Worm (Caenorhabditis elegans) whole organism, mixed stage, embryonic: ENCODE results near the gene C27B7.7.

Experiments used
- M03D4.4 ChIP-seq: sonication (generic microtip); optimal IDR thresholded peaks from 2 replicates; lab custom pipeline; 2017; ENCODE audit warnings: mild to moderate bottlenecking, missing genetic modification characterization, missing compliant biosample characterization
- bed-3 ChIP-seq: fragments of 200-800 bp; sonication (Bioruptor generic); optimal IDR thresholded peaks from 3 replicates; lab custom pipeline; 2018; ENCODE audit warnings: mild to moderate bottlenecking, missing genetic modification characterization, moderate library complexity, missing compliant biosample characterization
- blmp-1 ChIP-seq: fragments of 150-350 bp; optimal IDR thresholded peaks from 2 replicates; lab custom pipeline; 2014; ENCODE audit warnings: missing biosample characterization, missing genetic modification characterization
- ceh-43 ChIP-seq: fragments of 200-800 bp; sonication (Bioruptor generic); optimal IDR thresholded peaks from 2 replicates; lab custom pipeline; 2018; ENCODE audit warnings: mild to moderate bottlenecking, missing genetic modification characterization, moderate library complexity, missing compliant biosample characterization
- ceh-83 ChIP-seq: fragments of 200-800 bp; sonication (Bioruptor generic); optimal IDR thresholded peaks from 2 replicates; lab custom pipeline; 2018; ENCODE audit warnings: mild to moderate bottlenecking, missing genetic modification characterization, missing compliant biosample characterization
- ces-1 ChIP-seq: fragments of 150-350 bp; optimal IDR thresholded peaks from 2 replicates; lab custom pipeline; 2014; ENCODE audit warnings: missing biosample characterization, missing genetic modification reagents, missing genetic modification characterization
- cnd-1 ChIP-seq: fragments of 200-800 bp; sonication (Bioruptor generic); optimal IDR thresholded peaks from 2 replicates; lab custom pipeline; 2018; ENCODE audit warnings: mild to moderate bottlenecking, missing genetic modification characterization, missing compliant biosample characterization
- drap-1 ChIP-seq: fragments of 200-800 bp; sonication (Bioruptor generic); optimal IDR thresholded peaks from 3 replicates; lab custom pipeline; 2018; ENCODE audit warnings: mild to moderate bottlenecking, missing genetic modification characterization, missing compliant biosample characterization
- elt-1 ChIP-seq: sonication (generic microtip); optimal IDR thresholded peaks from 2 replicates; lab custom pipeline; 2017; ENCODE audit warnings: missing genetic modification characterization, mild to moderate bottlenecking, missing compliant biosample characterization, antibody characterized with exemption, moderate library complexity, borderline replicate concordance; ENCODE audit not compliant: insufficient read depth
- elt-3 ChIP-seq: fragments of 150-350 bp; optimal IDR thresholded peaks from 2 replicates; lab custom pipeline; 2014; ENCODE audit warnings: missing biosample characterization, missing genetic modification characterization
- flh-1 ChIP-seq: fragments of 200-800 bp; sonication (Bioruptor generic); optimal IDR thresholded peaks from 2 replicates; lab custom pipeline; 2018; ENCODE audit warnings: mild to moderate bottlenecking, missing genetic modification characterization, moderate library complexity, missing compliant biosample characterization
- ham-2 ChIP-seq: fragments of 200-800 bp; sonication (Bioruptor generic); optimal IDR thresholded peaks from 2 replicates; lab custom pipeline; 2018; ENCODE audit warnings: mild to moderate bottlenecking, missing genetic modification characterization, missing compliant biosample characterization
- hlh-1 ChIP-seq: fragments of 150-350 bp; optimal IDR thresholded peaks from 2 replicates; lab custom pipeline; 2014; ENCODE audit warnings: missing biosample characterization, missing genetic modification reagents, missing genetic modification characterization
- lin-13 ChIP-seq: fragments of 150-350 bp; optimal IDR thresholded peaks from 2 replicates; lab custom pipeline; 2014; ENCODE audit warnings: missing biosample characterization, missing genetic modification characterization
- lin-32 ChIP-seq: fragments of 200-800 bp; sonication (Bioruptor generic); optimal IDR thresholded peaks from 2 replicates; lab custom pipeline; 2018; ENCODE audit warnings: mild to moderate bottlenecking, missing genetic modification characterization, missing compliant biosample characterization
- lsy-2 ChIP-seq: fragments of 150-350 bp; optimal IDR thresholded peaks from 2 replicates; lab custom pipeline; 2014; ENCODE audit warnings: missing biosample characterization, missing genetic modification characterization
- mab-5 ChIP-seq: fragments of 150-350 bp; optimal IDR thresholded peaks from 2 replicates; lab custom pipeline; 2014; ENCODE audit warnings: missing biosample characterization, missing genetic modification characterization
- mls-2 ChIP-seq: sonication (generic microtip); optimal IDR thresholded peaks from 2 replicates; lab custom pipeline; 2016; ENCODE audit warnings: mild to moderate bottlenecking, missing genetic modification characterization, moderate library complexity, missing compliant biosample characterization
- nhr-12 ChIP-seq: fragments of 150-350 bp; optimal IDR thresholded peaks from 2 replicates; lab custom pipeline; 2014; ENCODE audit warnings: missing biosample characterization, missing genetic modification characterization
- nhr-2 ChIP-seq: fragments of 150-350 bp; optimal IDR thresholded peaks from 2 replicates; lab custom pipeline; 2014; ENCODE audit warnings: missing biosample characterization, missing genetic modification characterization
- nhr-237 ChIP-seq: fragments of 150-350 bp; optimal IDR thresholded peaks from 2 replicates; lab custom pipeline; 2014; ENCODE audit warnings: missing biosample characterization, missing genetic modification characterization
- nhr-28 ChIP-seq: fragments of 150-350 bp; optimal IDR thresholded peaks from 2 replicates; lab custom pipeline; 2014; ENCODE audit warnings: missing biosample characterization, missing genetic modification characterization
- nhr-76 ChIP-seq: sonication (generic microtip); optimal IDR thresholded peaks from 2 replicates; lab custom pipeline; 2017; ENCODE audit warnings: missing biosample characterization, missing genetic modification characterization
- pha-4 ChIP-seq: fragments of 150-350 bp; optimal IDR thresholded peaks from 2 replicates; lab custom pipeline; 2018; ENCODE audit warnings: missing biosample characterization, missing genetic modification reagents, missing genetic modification characterization
- snpc-4 ChIP-seq: fragments of 150-350 bp; optimal IDR thresholded peaks from 2 replicates; lab custom pipeline; 2014; ENCODE audit warnings: missing biosample characterization, missing genetic modification characterization
- tbx-8 ChIP-seq: fragments of 200-800 bp; sonication (Bioruptor generic); optimal IDR thresholded peaks from 2 replicates; lab custom pipeline; 2018; ENCODE audit warnings: mild to moderate bottlenecking, missing genetic modification characterization, moderate library complexity, missing compliant biosample characterization
- unc-120 ChIP-seq: sonication (generic microtip); optimal IDR thresholded peaks from 2 replicates; lab custom pipeline; 2017; ENCODE audit warnings: missing genetic modification characterization, missing compliant biosample characterization; ENCODE audit not compliant: poor library complexity, severe bottlenecking
- unc-39 ChIP-seq: fragments of 150-350 bp; optimal IDR thresholded peaks from 2 replicates; lab custom pipeline; 2014; ENCODE audit warnings: missing biosample characterization, missing genetic modification characterization
- unc-62 ChIP-seq: fragments of 150-350 bp; optimal IDR thresholded peaks from 2 replicates; lab custom pipeline; 2014; ENCODE audit warnings: missing biosample characterization, missing genetic modification reagents, missing genetic modification characterization
- zip-8 ChIP-seq: fragments of 150-350 bp; optimal IDR thresholded peaks from 2 replicates; lab custom pipeline; 2014; ENCODE audit warnings: missing biosample characterization, missing genetic modification characterization
- ztf-11 ChIP-seq: fragments of 150-350 bp; optimal IDR thresholded peaks from 2 replicates; lab custom pipeline; 2014; ENCODE audit warnings: missing biosample characterization, missing genetic modification characterization

The C27B7.7 gene

DNA sequence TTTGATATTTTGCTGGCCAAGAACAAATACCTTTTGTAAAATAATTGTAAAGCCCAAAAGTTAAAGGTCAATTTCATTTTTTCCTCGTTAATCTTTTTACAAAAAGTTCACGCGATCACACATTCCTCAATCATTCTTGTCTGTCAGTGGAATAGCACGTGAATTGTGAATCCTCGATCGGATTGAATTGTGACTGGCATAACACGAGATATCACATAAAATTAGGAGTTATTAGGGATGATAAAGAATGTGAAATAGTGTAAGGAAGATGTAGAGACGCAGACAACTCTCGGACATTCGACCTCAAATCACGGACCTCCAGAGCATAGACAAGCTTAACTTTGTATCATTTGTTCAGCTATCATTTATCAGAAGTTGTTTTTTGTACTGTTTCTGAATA lies 679 bp upstream of the C27B7.7 start, which contains the start of gene C27B7.6:
C27B7.6 (minus strand) TSS at position 182 of the 400 bp plus-strand sequence.
- TF ChIP-seq unc-39 (tag; lab: Kevin White, UChicago) (no peak), unc-62 (GFP tag; lab: Kevin White, UChicago) (peak; percentile 43)

DNA sequence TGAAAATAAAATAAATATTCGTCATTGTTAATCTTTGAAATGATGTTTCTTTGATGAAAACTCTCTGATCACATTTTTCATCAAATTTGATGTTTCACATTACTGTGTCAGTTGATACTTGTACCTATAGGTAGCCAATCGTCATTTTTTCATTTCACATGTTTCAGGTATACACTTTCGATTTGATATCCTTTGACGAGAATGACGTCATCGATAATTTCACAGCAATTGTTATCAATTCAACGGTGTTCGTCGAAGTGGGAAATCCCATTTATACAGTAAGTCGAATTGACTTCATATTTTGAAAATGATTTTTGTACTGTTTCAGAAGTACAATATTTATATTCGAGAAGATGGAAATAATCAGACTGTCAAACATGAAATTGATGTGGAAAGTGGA lies 7.3 kb downstream of the C27B7.7 start:
- no peak for TF ChIP-seq lsy-2 (tag; lab: Kevin White, UChicago)
- TF ChIP-seq nhr-28 (tag; lab: Kevin White, UChicago): no peak
- TF ChIP-seq unc-62 (GFP tag; lab: Kevin White, UChicago): no peak
- no peak for TF ChIP-seq unc-120
- no peak for TF ChIP-seq drap-1 (GFP tag; lab: Kevin White, UChicago)
- TF ChIP-seq zip-8 (tag; lab: Kevin White, UChicago): peak; percentile 31
- no peak for TF ChIP-seq tbx-8 (GFP tag; lab: Kevin White, UChicago)
- TF ChIP-seq ceh-43 (GFP tag; lab: Kevin White, UChicago): no peak

DNA sequence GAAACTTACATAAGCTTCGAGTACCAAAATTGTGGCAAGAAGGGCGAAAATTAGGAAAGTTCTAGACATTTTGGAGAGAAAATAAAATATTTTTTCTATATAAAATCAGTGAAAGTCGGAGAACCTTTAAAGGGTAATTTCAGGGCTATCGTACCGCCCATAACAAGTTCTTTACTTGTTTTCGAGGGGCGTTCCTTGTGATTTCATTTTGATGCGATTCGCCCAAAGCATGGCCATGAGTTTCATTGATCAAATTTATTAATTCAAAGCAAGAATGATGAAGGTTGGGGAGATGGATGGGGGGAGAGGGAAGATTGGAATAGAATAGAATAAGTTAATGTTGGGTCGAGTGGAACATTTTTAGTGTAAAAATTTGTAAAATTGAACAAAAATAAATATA lies 9.2 kb downstream of the C27B7.7 start, which contains the start of gene C27B7.9:
C27B7.9 (minus strand) TSS at position 101 of the 400 bp plus-strand sequence.
- TF ChIP-seq nhr-237 (tag; lab: Kevin White, UChicago) (no peak), nhr-2 (tag; lab: Kevin White, UChicago) (no peak), zip-8 (tag; lab: Kevin White, UChicago) (no peak), snpc-4 (tag; lab: Kevin White, UChicago) (no peak), blmp-1 (no peak), lsy-2 (tag; lab: Kevin White, UChicago) (no peak), bed-3 (no peak), M03D4.4 (tag; lab: Kevin White, UChicago) (no peak), tbx-8 (GFP tag; lab: Kevin White, UChicago) (no peak), mls-2 (tag; lab: Kevin White, UChicago) (no peak), elt-1 (tag; lab: Kevin White, UChicago) (no peak), cnd-1 (no peak), lin-32 (GFP tag; lab: Kevin White, UChicago) (no peak), ztf-11 (tag; lab: Kevin White, UChicago) (no peak), unc-120 (no peak), nhr-28 (tag; lab: Kevin White, UChicago) (no peak)
- TF ChIP-seq, all 35 proteins: peak for 0

ce11 chrIV:8918790-8919189 lies 11.9 kb downstream of the C27B7.7 start, which contains the start of gene rap-1:
Gene rap-1 (minus strand): TSS chrIV:8918890.
- no peak for TF ChIP-seq nhr-12 (tag; lab: Kevin White, UChicago)
- no peak for TF ChIP-seq mls-2 (tag; lab: Kevin White, UChicago)
- TF ChIP-seq ceh-43 (GFP tag; lab: Kevin White, UChicago): no peak
- no peak for TF ChIP-seq nhr-76 (tag; lab: Kevin White, UChicago)
- no peak for TF ChIP-seq blmp-1
- no peak for TF ChIP-seq cnd-1
- no peak for TF ChIP-seq ham-2 (GFP tag; lab: Kevin White, UChicago)
- no peak for TF ChIP-seq hlh-1 (tag; lab: Kevin White, UChicago)
- no peak for TF ChIP-seq lin-32 (GFP tag; lab: Kevin White, UChicago)
- no peak for TF ChIP-seq elt-3 (tag; lab: Kevin White, UChicago)
- no peak for TF ChIP-seq unc-39 (tag; lab: Kevin White, UChicago)
- TF ChIP-seq lin-13 (tag; lab: Kevin White, UChicago): no peak
- no peak for TF ChIP-seq snpc-4 (tag; lab: Kevin White, UChicago)
- TF ChIP-seq nhr-28 (tag; lab: Kevin White, UChicago): no peak
- no peak for TF ChIP-seq bed-3
- no peak for TF ChIP-seq lsy-2 (tag; lab: Kevin White, UChicago)
- no peak for TF ChIP-seq ztf-11 (tag; lab: Kevin White, UChicago)
- no peak for TF ChIP-seq pha-4 (tag; lab: Kevin White, UChicago)
- no peak for TF ChIP-seq mab-5
- no peak for TF ChIP-seq ceh-83 (GFP tag; lab: Kevin White, UChicago)

- TF ChIP-seq ces-1: peak; percentile 74
- TF ChIP-seq pha-4 (tag; lab: Kevin White, UChicago): no peak
- TF ChIP-seq flh-1 (GFP tag; lab: Kevin White, UChicago): no peak
- TF ChIP-seq tbx-8 (GFP tag; lab: Kevin White, UChicago): no peak
- peak; percentile 40 for TF ChIP-seq unc-120
- TF ChIP-seq, all 35 proteins: peak for 2
These were observed 13.5 kb downstream of the C27B7.7 start for ce11 chrIV:8920284-8920806.
